Worm (Caenorhabditis elegans) whole organism, L4 larva: ENCODE measurements around the gene lec-7.
A peak's percentile ranks its signal among the peaks of the same experiment; 100 is the strongest.

Experiments used
- F37D6.2 ChIP-seq: sonication (generic microtip); optimal IDR thresholded peaks from 2 replicates; lab custom pipeline; 2016; ENCODE audit warnings: mild to moderate bottlenecking, missing genetic modification characterization, missing compliant biosample characterization
- F44E2.7 ChIP-seq: fragments of 200-800 bp; sonication (Bioruptor generic); IDR thresholded peaks from 2 replicates; pipeline ENCODE4 v2.1.2; 2022; ENCODE audit warnings: missing genetic modification characterization, missing compliant biosample characterization
- F49E8.2 ChIP-seq: sonication (generic microtip); optimal IDR thresholded peaks from 2 replicates; lab custom pipeline; 2016; ENCODE audit warnings: missing compliant biosample characterization, mild to moderate bottlenecking, missing genetic modification characterization, borderline replicate concordance
- ZK337.2 ChIP-seq: fragments of 200-800 bp; sonication (Bioruptor generic); IDR thresholded peaks from 2 replicates; pipeline ENCODE4 v1.3.6; 2022; ENCODE audit warnings: missing genetic modification reagents, missing genetic modification characterization, missing compliant biosample characterization
- aha-1 ChIP-seq: fragments of 150-350 bp; peaks from one replicate; lab custom pipeline; 2014; ENCODE audit warnings: missing biosample characterization, missing genetic modification characterization
- aly-2 ChIP-seq: sonication (generic microtip); optimal IDR thresholded peaks from 2 replicates; lab custom pipeline; 2018; ENCODE audit warnings: missing biosample characterization, missing genetic modification characterization
- ceh-28 ChIP-seq: fragments of 150-350 bp; optimal IDR thresholded peaks from 2 replicates; lab custom pipeline; 2014; ENCODE audit warnings: missing biosample characterization, missing genetic modification reagents, missing genetic modification characterization
- ceh-32 ChIP-seq: sonication (generic microtip); optimal IDR thresholded peaks from 2 replicates; lab custom pipeline; 2016; ENCODE audit warnings: mild to moderate bottlenecking, missing genetic modification characterization, missing compliant biosample characterization; ENCODE audit not compliant: poor library complexity
- ceh-44 ChIP-seq: fragments of 200-800 bp; sonication (Bioruptor generic); IDR thresholded peaks from 2 replicates; pipeline ENCODE4 v1.3.6; 2022; ENCODE audit warnings: missing genetic modification reagents, missing genetic modification characterization, missing compliant biosample characterization
- ceh-62 ChIP-seq: sonication (generic microtip); optimal IDR thresholded peaks from 2 replicates; lab custom pipeline; 2017; ENCODE audit warnings: missing biosample characterization, missing genetic modification characterization
- ces-1 ChIP-seq: fragments of 150-350 bp; sonication (generic microtip); optimal IDR thresholded peaks from 4 replicates; lab custom pipeline; 2014; ENCODE audit warnings: missing biosample characterization, missing genetic modification reagents, missing genetic modification characterization
- ctbp-1 ChIP-seq: fragments of 200-800 bp; sonication (Bioruptor generic); IDR thresholded peaks from 2 replicates; pipeline ENCODE4 v1.3.6; 2022; ENCODE audit warnings: missing genetic modification reagents, missing genetic modification characterization, missing compliant biosample characterization
- daf-16 ChIP-seq, 3 experiments: sonication (generic microtip); optimal IDR thresholded peaks; 2 replicates each; lab custom pipeline; 2016 to 2017; ENCODE audit warnings: missing genetic modification characterization in 3 of 3, missing genetic modification reagents in 3 of 3, mild to moderate bottlenecking in 2 of 3, missing compliant biosample characterization in 2 of 3, missing biosample characterization in 1 of 3, moderate library complexity in 1 of 3
- dmd-9 ChIP-seq: fragments of 200-800 bp; sonication (Bioruptor generic); IDR thresholded peaks from 2 replicates; pipeline ENCODE4 v1.3.6; 2022; ENCODE audit warnings: missing genetic modification reagents, missing genetic modification characterization, missing compliant biosample characterization
- dpl-1 ChIP-seq: fragments of 150-350 bp; optimal IDR thresholded peaks from 2 replicates; lab custom pipeline; 2014; ENCODE audit warnings: missing biosample characterization, missing genetic modification reagents, missing genetic modification characterization
- gei-8 ChIP-seq: fragments of 200-800 bp; sonication (Bioruptor generic); optimal IDR thresholded peaks from 2 replicates; lab custom pipeline; 2018; ENCODE audit warnings: mild to moderate bottlenecking, missing genetic modification characterization, missing compliant biosample characterization
- hlh-11 ChIP-seq: fragments of 200-800 bp; sonication (Bioruptor generic); optimal IDR thresholded peaks from 2 replicates; lab custom pipeline; 2018; ENCODE audit warnings: mild to moderate bottlenecking, missing genetic modification characterization, missing compliant biosample characterization
- hmg-1.1 ChIP-seq: fragments of 200-800 bp; sonication (Bioruptor generic); IDR thresholded peaks from 2 replicates; pipeline ENCODE4 v1.3.6; 2022; ENCODE audit warnings: missing genetic modification reagents, missing genetic modification characterization, missing compliant biosample characterization
- lim-7 ChIP-seq: fragments of 200-800 bp; sonication (Bioruptor generic); IDR thresholded peaks from 2 replicates; pipeline ENCODE4 v1.3.6; 2022; ENCODE audit warnings: missing genetic modification characterization, missing compliant biosample characterization
- lin-1 ChIP-seq: fragments of 200-800 bp; sonication (Bioruptor generic); IDR thresholded peaks from 2 replicates; pipeline ENCODE4 v1.3.6; 2022; ENCODE audit warnings: missing genetic modification reagents, missing genetic modification characterization, missing compliant biosample characterization
- lin-39 ChIP-seq: fragments of 150-350 bp; optimal IDR thresholded peaks from 2 replicates; lab custom pipeline; 2014; ENCODE audit warnings: missing biosample characterization, missing genetic modification reagents, missing genetic modification characterization
- lir-3 ChIP-seq: sonication (generic microtip); optimal IDR thresholded peaks from 2 replicates; lab custom pipeline; 2016; ENCODE audit warnings: mild to moderate bottlenecking, missing genetic modification characterization, missing compliant biosample characterization
- lsy-2 ChIP-seq, 2 experiments: fragments of 150-350 bp in 1 of 2; sonication (generic microtip) in 1 of 2; optimal IDR thresholded peaks; 2 replicates each; lab custom pipeline; 2014 to 2017; ENCODE audit warnings: missing biosample characterization in 2 of 2, missing genetic modification characterization in 2 of 2
- mes-2 ChIP-seq: sonication (generic microtip); optimal IDR thresholded peaks from 2 replicates; lab custom pipeline; 2016; ENCODE audit warnings: missing genotype, mild to moderate bottlenecking, missing genetic modification characterization, missing compliant biosample characterization; ENCODE audit not compliant: poor library complexity, severe bottlenecking
- mxl-3 ChIP-seq: fragments of 200-800 bp; sonication (Bioruptor generic); optimal IDR thresholded peaks from 2 replicates; lab custom pipeline; 2018; ENCODE audit warnings: mild to moderate bottlenecking, missing genetic modification characterization, missing compliant biosample characterization
- nhr-11 ChIP-seq: fragments of 150-350 bp; optimal IDR thresholded peaks from 2 replicates; lab custom pipeline; 2014; ENCODE audit warnings: missing biosample characterization, missing genetic modification characterization
- nhr-111 ChIP-seq: fragments of 200-800 bp; sonication (Bioruptor generic); optimal IDR thresholded peaks from 2 replicates; lab custom pipeline; 2018; ENCODE audit warnings: mild to moderate bottlenecking, missing genetic modification characterization, missing compliant biosample characterization
- nhr-25 ChIP-seq: sonication (generic microtip); optimal IDR thresholded peaks from 2 replicates; lab custom pipeline; 2017; ENCODE audit warnings: missing genetic modification characterization, mild to moderate bottlenecking, missing compliant biosample characterization, antibody characterized with exemption, moderate library complexity, borderline replicate concordance; ENCODE audit not compliant: insufficient read depth
- pha-4 ChIP-seq, 2 experiments: fragments of 150-350 bp in 1 of 2; fragments of 200-800 bp in 1 of 2; sonication (Bioruptor generic) in 1 of 2; IDR thresholded peaks in 1 of 2; optimal IDR thresholded peaks in 1 of 2; 2 replicates each; pipeline versions ENCODE4 v1.3.6 to Lab custom; 2014 to 2022; ENCODE audit warnings: missing genetic modification characterization in 2 of 2, missing genetic modification reagents in 2 of 2, missing biosample characterization in 1 of 2, missing compliant biosample characterization in 1 of 2
- php-3 ChIP-seq: fragments of 200-800 bp; sonication (Bioruptor generic); IDR thresholded peaks from 2 replicates; pipeline ENCODE4 v1.3.6; 2022; ENCODE audit warnings: missing genetic modification reagents, missing genetic modification characterization, missing compliant biosample characterization
- pqm-1 ChIP-seq: sonication (generic microtip); optimal IDR thresholded peaks from 2 replicates; lab custom pipeline; 2017; ENCODE audit warnings: missing biosample characterization, missing genetic modification characterization
- rbr-2 ChIP-seq: sonication (generic microtip); optimal IDR thresholded peaks from 2 replicates; lab custom pipeline; 2016; ENCODE audit warnings: missing genotype, missing genetic modification characterization, missing compliant biosample characterization
- saeg-2 ChIP-seq: fragments of 200-800 bp; sonication (Bioruptor generic); IDR thresholded peaks from 2 replicates; pipeline ENCODE4 v1.3.6; 2022; ENCODE audit warnings: missing genetic modification reagents, missing genetic modification characterization, missing compliant biosample characterization
- sdz-12 ChIP-seq: fragments of 200-800 bp; sonication (Bioruptor generic); optimal IDR thresholded peaks from 2 replicates; lab custom pipeline; 2018; ENCODE audit warnings: mild to moderate bottlenecking, missing genetic modification characterization, missing compliant biosample characterization
- set-16 ChIP-seq: fragments of 200-800 bp; sonication (Bioruptor generic); IDR thresholded peaks from 2 replicates; pipeline ENCODE4 v1.3.6; 2022; ENCODE audit warnings: missing genetic modification reagents, missing genetic modification characterization, missing compliant biosample characterization
- snpc-1.2 ChIP-seq: fragments of 200-800 bp; sonication (Bioruptor generic); IDR thresholded peaks from 2 replicates; pipeline ENCODE4 v1.3.6; 2022; ENCODE audit warnings: missing genetic modification reagents, missing genetic modification characterization, missing compliant biosample characterization
- tag-97 ChIP-seq: fragments of 200-800 bp; sonication (Bioruptor generic); IDR thresholded peaks from 2 replicates; pipeline ENCODE4 v1.3.6; 2022; ENCODE audit warnings: missing genetic modification characterization, missing compliant biosample characterization
- tra-1 ChIP-seq: fragments of 200-800 bp; sonication (Bioruptor generic); IDR thresholded peaks from 2 replicates; pipeline ENCODE4 v1.3.6; 2022; ENCODE audit warnings: missing genetic modification reagents, missing genetic modification characterization, missing compliant biosample characterization
- unc-130 ChIP-seq: sonication (generic microtip); optimal IDR thresholded peaks from 2 replicates; lab custom pipeline; 2016; ENCODE audit warnings: missing genetic modification reagents, missing genetic modification characterization, missing compliant biosample characterization
- unc-39 ChIP-seq: sonication (generic microtip); optimal IDR thresholded peaks from 2 replicates; lab custom pipeline; 2017; ENCODE audit warnings: missing biosample characterization, missing genetic modification characterization
- unc-62 ChIP-seq, 3 experiments: fragments of 150-350 bp in 1 of 3; sonication (generic microtip); optimal IDR thresholded peaks in 2 of 3; peaks in 1 of 3; 1 replicate in 1 of 3; 2 replicates in 2 of 3; lab custom pipeline; 2014 to 2017; ENCODE audit warnings: missing biosample characterization in 3 of 3, missing genetic modification characterization in 3 of 3, missing genetic modification reagents in 3 of 3, missing genotype in 1 of 3
- zag-1 ChIP-seq: fragments of 150-350 bp; optimal IDR thresholded peaks from 2 replicates; lab custom pipeline; 2014; ENCODE audit warnings: missing biosample characterization, missing genetic modification characterization
- zfp-3 ChIP-seq: fragments of 200-800 bp; sonication (Bioruptor generic); conservative IDR thresholded peaks from 2 replicates; pipeline ENCODE4 v1.3.6; 2022; ENCODE audit warnings: missing genetic modification reagents, missing genetic modification characterization, missing compliant biosample characterization
- ztf-7 ChIP-seq: fragments of 150-350 bp; optimal IDR thresholded peaks from 2 replicates; lab custom pipeline; 2014; ENCODE audit warnings: missing biosample characterization, missing genetic modification characterization

Gene lec-7

ce11 chrX:9837989-9838541, 13.8 kb upstream of the lec-7 start, which contains the start of gene ipla-2 (continued):
- no peak for TF ChIP-seq gei-8 (GFP tag; lab: Kevin White, UChicago)
- TF ChIP-seq ceh-32 (tag; lab: Kevin White, UChicago): no peak
- TF ChIP-seq dmd-9 (GFP tag; lab: Robert Waterston, UW): no peak
- no peak for TF ChIP-seq nhr-25 (tag; lab: Kevin White, UChicago)
- no peak for TF ChIP-seq php-3 (GFP tag; lab: Robert Waterston, UW)
- no peak for TF ChIP-seq zfp-3 (GFP tag; lab: Robert Waterston, UW)
- TF ChIP-seq snpc-1.2: no peak
- TF ChIP-seq saeg-2: no peak
- peak; percentile 82 for TF ChIP-seq hlh-11 (tag; lab: Kevin White, UChicago)
- no peak for TF ChIP-seq unc-130 (GFP tag; lab: Kevin White, UChicago)
- TF ChIP-seq aly-2: no peak
- peak; percentile 32 for TF ChIP-seq ztf-7 (tag; lab: Kevin White, UChicago)
- peak; percentile 23 to 78 for TF ChIP-seq lsy-2 (tag; optimal IDR thresholded peaks at IDR 0.05; lab: Kevin White, UChicago)
- no peak for TF ChIP-seq F44E2.7 (GFP tag; lab: Robert Waterston, UW)
- no peak for TF ChIP-seq lin-39
- TF ChIP-seq lim-7 (GFP tag; lab: Robert Waterston, UW): no peak
- no peak for TF ChIP-seq ZK337.2 (GFP tag; lab: Robert Waterston, UW)
- TF ChIP-seq hmg-1.1 (GFP tag; lab: Robert Waterston, UW): peak; percentile 64
- no peak for TF ChIP-seq unc-62 (GFP tag; optimal IDR thresholded peaks at IDR 0.05 in 1 of 2; lab: Kevin White, UChicago)
- no peak for TF ChIP-seq unc-62 (tag; optimal IDR thresholded peaks at IDR 0.05; lab: Kevin White, UChicago)
- TF ChIP-seq ceh-62 (tag; lab: Kevin White, UChicago): no peak
- TF ChIP-seq F49E8.2 (tag; lab: Kevin White, UChicago): no peak
- no peak for TF ChIP-seq lir-3 (tag; lab: Kevin White, UChicago)

DNA sequence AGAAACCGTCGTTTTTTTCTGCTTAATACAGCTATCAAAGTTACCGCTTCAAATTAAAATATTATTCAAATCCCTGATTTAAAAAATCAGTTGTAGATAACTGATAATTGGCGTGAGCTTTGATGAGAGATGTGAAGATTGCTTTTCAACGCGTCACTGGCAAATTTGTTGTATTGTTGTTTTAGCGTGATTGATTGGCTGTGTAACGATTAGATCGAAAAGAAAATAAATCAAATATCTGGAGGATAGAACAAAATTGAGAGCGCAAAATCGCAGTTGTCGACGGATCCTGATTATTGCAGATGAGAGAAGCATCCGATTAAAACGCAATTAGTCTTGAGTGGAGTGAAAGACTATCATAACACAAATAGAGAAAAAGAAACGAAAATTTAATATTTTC, 11.0 kb upstream of the lec-7 start:
- TF ChIP-seq sdz-12 (GFP tag; lab: Kevin White, UChicago) (no peak), zfp-3 (GFP tag; lab: Robert Waterston, UW) (no peak), nhr-11 (no peak), snpc-1.2 (no peak), zag-1 (tag; lab: Kevin White, UChicago) (no peak), mxl-3 (GFP tag; lab: Kevin White, UChicago) (no peak), set-16 (no peak), unc-62 (GFP tag; optimal IDR thresholded peaks at IDR 0.05 in 1 of 2; lab: Kevin White, UChicago) (peak in 1 of 2 experiments; percentile 47), unc-62 (tag; optimal IDR thresholded peaks at IDR 0.05; lab: Kevin White, UChicago) (no peak), daf-16 (GFP tag; optimal IDR thresholded peaks at IDR 0.05; lab: Kevin White, UChicago) (peak in 1 of 2 experiments; percentile 30), daf-16 (tag; optimal IDR thresholded peaks at IDR 0.05; lab: Kevin White, UChicago) (no peak)

- no peak for TF ChIP-seq ceh-44 (GFP tag; lab: Robert Waterston, UW)
- TF ChIP-seq F49E8.2 (tag; lab: Kevin White, UChicago): no peak
- TF ChIP-seq dpl-1 (GFP tag; lab: Kevin White, UChicago): no peak
- TF ChIP-seq tra-1 (GFP tag; lab: Robert Waterston, UW): no peak
- peak in 1 of 2 experiments; percentile 87 for TF ChIP-seq unc-62 (GFP tag; optimal IDR thresholded peaks at IDR 0.05 in 1 of 2; lab: Kevin White, UChicago)
- TF ChIP-seq unc-62 (tag; optimal IDR thresholded peaks at IDR 0.05; lab: Kevin White, UChicago): no peak
- no peak for TF ChIP-seq unc-39 (tag; lab: Kevin White, UChicago)
- TF ChIP-seq gei-8 (GFP tag; lab: Kevin White, UChicago): no peak
- TF ChIP-seq lir-3 (tag; lab: Kevin White, UChicago): no peak
- TF ChIP-seq tag-97 (GFP tag; lab: Robert Waterston, UW): no peak
- no peak for TF ChIP-seq ctbp-1 (GFP tag; lab: Robert Waterston, UW)
- peak; percentile 38 for TF ChIP-seq aha-1 (tag; lab: Kevin White, UChicago)
- no peak for TF ChIP-seq nhr-111 (GFP tag; lab: Kevin White, UChicago)
- no peak for TF ChIP-seq ces-1 (GFP tag; lab: Kevin White, UChicago)
- TF ChIP-seq F37D6.2: no peak
- TF ChIP-seq mes-2: no peak
- TF ChIP-seq pha-4 (GFP tag; IDR thresholded peaks at IDR 0.05; lab: Robert Waterston, UW): no peak
- TF ChIP-seq pha-4 (tag; optimal IDR thresholded peaks at IDR 0.05; lab: Kevin White, UChicago): no peak
- TF ChIP-seq snpc-1.2: no peak
- TF ChIP-seq rbr-2: no peak
- TF ChIP-seq pqm-1 (tag; lab: Kevin White, UChicago): no peak
- no peak for TF ChIP-seq lin-1
- no peak for TF ChIP-seq ceh-28 (tag; lab: Kevin White, UChicago)
- TF ChIP-seq hlh-11 (tag; lab: Kevin White, UChicago): peak; percentile 27
- peak in 1 of 2 experiments; percentile 79 for TF ChIP-seq daf-16 (GFP tag; optimal IDR thresholded peaks at IDR 0.05; lab: Kevin White, UChicago)
- no peak for TF ChIP-seq daf-16 (tag; optimal IDR thresholded peaks at IDR 0.05; lab: Kevin White, UChicago)
These were observed 9.7 kb upstream of the lec-7 start for ce11 chrX:9842102-9842501.
